Fruit fly (Drosophila melanogaster) Kc167 (cell line): ENCODE results near the gene CG6933.

Source experiments
- Myc ChIP-seq: fragments of >200 bp; optimal IDR thresholded peaks from 2 replicates; lab custom pipeline; 2017; ENCODE audit warnings: missing external identifiers
- Sin3A ChIP-seq: fragments of >200 bp; optimal IDR thresholded peaks from 2 replicates; lab custom pipeline; 2018; ENCODE audit warnings: missing external identifiers
- h ChIP-seq: fragments of >200 bp; optimal IDR thresholded peaks from 3 replicates; lab custom pipeline; 2018; ENCODE audit warnings: missing external identifiers
- insv ChIP-seq: fragments of >200 bp; optimal IDR thresholded peaks from 3 replicates; lab custom pipeline; 2018; ENCODE audit warnings: missing external identifiers
- psq ChIP-seq: fragments of >200 bp; optimal IDR thresholded peaks from 2 replicates; lab custom pipeline; 2017; ENCODE audit warnings: missing external identifiers
- ttk ChIP-seq: sonication (Bioruptor generic); optimal IDR thresholded peaks from 2 replicates; lab custom pipeline; 2017; ENCODE audit warnings: missing external identifiers

Gene CG6933

DNA sequence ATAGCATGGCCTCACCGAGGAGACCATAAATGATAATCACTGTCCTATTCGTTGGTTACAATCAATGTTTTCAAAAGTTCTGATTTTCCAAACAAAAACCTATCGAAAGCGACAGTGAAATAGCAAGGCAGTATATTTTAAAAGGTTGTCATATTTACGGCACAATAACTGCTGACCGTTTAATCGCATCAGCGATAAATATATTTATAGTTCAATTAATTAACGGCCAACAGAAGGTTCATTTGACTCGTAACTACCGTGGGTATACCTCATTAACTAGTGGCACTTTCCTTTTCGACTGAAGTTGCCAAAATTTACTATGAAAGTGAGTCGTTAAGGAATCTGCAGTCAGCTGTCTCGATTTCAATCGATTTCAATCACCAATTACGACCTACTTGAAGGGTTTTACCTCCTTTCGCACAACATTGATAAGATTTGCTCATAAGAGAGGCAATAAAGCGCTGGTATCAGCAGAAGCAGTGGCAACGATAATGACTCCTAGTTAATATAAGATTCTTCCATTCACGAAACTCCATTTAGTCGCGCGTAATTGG lies 3.3 kb upstream of the CG6933 start, which contains the start of gene CG17147:
TSS of gene CG17147 (plus strand) at position 535 of the 554 bp plus-strand sequence.
- no peak for TF ChIP-seq insv
- TF ChIP-seq Myc (lab: Kevin White, UChicago), result no peak
- no peak for TF ChIP-seq Sin3A
- TF ChIP-seq ttk (lab: Kevin White, UChicago), result no peak
- no peak for TF ChIP-seq psq
- TF ChIP-seq h (lab: Kevin White, UChicago), result no peak

DNA sequence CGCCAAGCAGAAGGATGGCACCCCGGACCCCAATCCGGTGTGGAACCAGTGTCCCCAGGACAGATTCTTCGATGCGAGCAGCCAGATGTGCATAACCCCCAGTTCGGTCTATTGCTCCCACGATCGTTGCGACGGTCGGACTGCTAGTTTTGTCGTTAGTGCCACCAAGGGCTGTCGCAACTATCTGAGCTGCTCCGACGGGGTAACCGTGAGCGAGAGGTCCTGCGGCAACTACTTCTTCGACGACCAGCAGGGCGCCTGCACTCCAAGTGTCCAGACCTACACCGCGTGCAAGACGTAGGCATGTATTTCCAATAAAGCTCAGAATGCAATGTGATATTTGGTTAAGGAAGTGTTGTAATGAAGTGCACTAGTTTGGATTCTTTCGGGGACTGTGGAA lies 2.4 kb upstream of the CG6933 start:
- no peak for TF ChIP-seq h (lab: Kevin White, UChicago)
- no peak for TF ChIP-seq insv
- TF ChIP-seq Myc (lab: Kevin White, UChicago), result no peak
- no peak for TF ChIP-seq psq
- no peak for TF ChIP-seq Sin3A
- TF ChIP-seq ttk (lab: Kevin White, UChicago), result no peak

DNA sequence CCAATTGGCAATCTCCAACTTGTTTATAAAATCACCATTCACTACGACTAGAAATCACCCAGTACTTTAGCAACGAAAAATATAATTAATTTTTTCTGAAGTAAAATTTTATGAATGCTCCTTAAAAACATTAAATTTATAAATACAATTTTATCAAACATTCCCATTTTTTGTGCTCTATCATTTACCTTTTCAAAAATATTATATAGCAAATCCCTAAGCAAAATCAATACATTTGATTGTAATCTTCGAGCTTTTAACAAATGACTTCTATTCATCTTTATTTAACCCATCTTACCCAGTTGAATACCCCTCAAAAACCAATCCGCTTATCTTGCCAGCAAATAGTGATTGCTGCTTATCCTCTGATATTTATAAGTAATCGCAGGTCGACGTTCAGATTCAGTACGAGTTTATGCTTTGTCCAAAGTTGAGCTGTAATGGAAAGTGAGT lies 1.2 kb upstream of the CG6933 start, which contains the start of gene CG17145:
TSS of gene CG17145 (plus strand) at position 403 of the 453 bp plus-strand sequence.
- no peak for TF ChIP-seq insv
- TF ChIP-seq psq, result no peak
- TF ChIP-seq h (lab: Kevin White, UChicago), result no peak
- no peak for TF ChIP-seq Sin3A
- TF ChIP-seq ttk (lab: Kevin White, UChicago), result no peak
- no peak for TF ChIP-seq Myc (lab: Kevin White, UChicago)

DNA sequence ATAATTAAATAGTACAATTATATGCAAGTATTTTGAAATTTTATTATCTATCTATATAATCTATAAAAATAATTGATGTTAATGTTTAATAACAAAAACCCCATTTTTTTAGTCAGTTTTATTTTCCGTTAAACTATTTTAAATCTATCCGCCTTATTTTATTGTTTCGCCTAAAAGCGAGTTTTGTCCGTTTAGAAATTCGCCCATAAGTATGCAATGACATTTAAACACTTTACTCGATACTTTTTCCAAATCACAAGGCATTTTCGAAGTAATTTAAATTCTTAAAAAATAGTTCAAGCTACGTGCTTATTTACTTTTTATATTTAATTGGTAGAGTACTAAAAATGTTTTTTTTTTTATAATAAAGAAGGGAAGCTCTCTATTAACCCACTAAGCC lies 698 bp upstream of the CG6933 start:
- no peak for TF ChIP-seq h (lab: Kevin White, UChicago)
- TF ChIP-seq Sin3A, result no peak
- TF ChIP-seq psq, result no peak
- no peak for TF ChIP-seq Myc (lab: Kevin White, UChicago)
- no peak for TF ChIP-seq insv
- no peak for TF ChIP-seq ttk (lab: Kevin White, UChicago)

DNA sequence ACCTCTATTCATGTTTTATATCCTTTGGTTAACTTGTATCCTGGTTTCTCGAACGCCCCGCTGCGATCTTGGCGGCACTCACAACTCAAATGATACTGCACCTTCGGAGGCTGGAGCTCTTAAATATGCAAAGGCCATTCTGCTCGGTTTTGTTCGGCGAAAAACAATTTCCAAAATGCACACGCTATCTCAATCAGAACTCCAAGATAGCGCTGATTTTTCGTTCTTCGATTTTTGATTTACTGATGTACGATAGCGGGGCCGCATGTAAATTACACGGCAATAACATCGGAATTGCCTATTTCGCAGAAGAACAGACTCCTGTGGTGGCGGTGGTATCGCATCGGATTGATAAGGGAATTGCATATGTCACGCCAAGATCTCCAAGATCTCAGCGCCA lies 8.2 kb downstream of the CG6933 start, which contains the start of gene CG7017:
TSS of gene CG7017 (minus strand) at position 101 of the 400 bp plus-strand sequence.
- no peak for TF ChIP-seq Myc (lab: Kevin White, UChicago)
- no peak for TF ChIP-seq insv

DNA sequence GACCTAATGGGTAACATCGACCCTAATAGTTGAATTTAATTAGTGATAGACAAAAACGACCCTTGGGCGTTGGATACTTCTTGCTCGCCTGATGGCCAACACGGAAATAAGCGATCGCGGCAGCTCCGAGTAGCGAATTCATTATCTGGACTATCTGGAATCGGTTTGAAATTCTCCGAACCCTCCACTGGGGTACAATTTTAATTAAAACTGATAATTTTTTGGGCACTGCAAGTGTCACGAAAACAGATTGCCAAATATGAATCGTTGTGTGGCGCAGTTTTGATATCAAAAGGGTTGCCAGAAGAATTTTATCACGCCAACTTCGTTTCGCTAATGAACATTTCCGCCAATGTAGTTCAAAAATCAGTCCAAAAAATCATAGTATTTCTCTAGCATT lies 10.3 kb downstream of the CG6933 start:
- no peak for TF ChIP-seq Myc (lab: Kevin White, UChicago)
- TF ChIP-seq h (lab: Kevin White, UChicago), result no peak
- no peak for TF ChIP-seq psq
- TF ChIP-seq Sin3A, result no peak
- no peak for TF ChIP-seq ttk (lab: Kevin White, UChicago)
- no peak for TF ChIP-seq insv

DNA sequence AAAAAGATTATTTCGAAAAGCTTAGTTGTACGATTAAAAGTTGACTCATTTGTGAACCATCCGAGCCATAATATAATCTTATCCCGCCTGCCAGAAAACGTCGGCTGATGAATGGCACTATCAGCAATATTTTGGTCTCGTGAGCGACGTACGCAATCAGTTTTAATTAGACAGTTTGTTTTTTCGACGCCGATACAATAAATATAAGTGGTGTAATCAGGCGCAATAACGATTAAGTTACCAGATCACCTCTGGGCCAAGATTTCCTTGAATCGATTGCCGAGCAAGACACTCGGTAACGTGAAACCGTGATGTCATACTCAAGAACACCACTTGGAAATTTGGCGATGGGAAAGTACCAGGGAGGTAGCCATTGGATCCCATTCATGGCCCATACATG lies 11.1 kb downstream of the CG6933 start:
- TF ChIP-seq h (lab: Kevin White, UChicago) (no peak), insv (no peak), Myc (lab: Kevin White, UChicago) (no peak), psq (no peak), Sin3A (no peak), ttk (lab: Kevin White, UChicago) (no peak)

DNA sequence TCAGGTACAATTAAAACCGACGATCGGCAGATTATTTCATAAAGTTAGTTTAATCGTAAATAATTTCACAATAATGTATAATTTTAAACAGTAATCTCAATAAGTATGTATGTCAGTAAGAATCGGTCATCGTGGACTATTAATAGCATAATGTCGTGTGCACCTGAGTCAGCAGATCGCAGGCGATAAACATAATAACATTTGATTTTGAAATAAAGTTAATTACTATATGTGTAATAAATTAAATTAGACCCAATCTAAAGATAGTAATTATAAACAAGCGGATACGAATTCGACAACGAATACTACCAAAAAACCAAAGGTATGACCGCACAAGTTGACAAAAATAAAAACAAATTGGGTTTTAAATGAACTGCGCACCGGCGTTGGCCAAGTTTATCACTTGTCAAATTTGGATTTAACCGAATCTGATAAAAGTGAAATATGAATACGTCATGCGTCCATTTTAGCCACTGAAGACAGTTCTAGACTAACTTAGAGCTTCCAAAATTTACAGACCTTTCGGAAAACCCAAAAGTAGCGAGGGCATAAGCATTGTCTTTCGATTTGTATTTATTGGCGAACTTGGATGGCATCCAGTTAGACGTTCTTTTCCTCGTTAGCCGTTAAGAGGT lies 13.2 kb downstream of the CG6933 start, which contains the start of gene CG6996:
TSS of gene CG6996 (plus strand) at position 585 of the 635 bp plus-strand sequence.
- no peak for TF ChIP-seq ttk (lab: Kevin White, UChicago)
- TF ChIP-seq insv, result no peak
- TF ChIP-seq psq, result no peak

DNA sequence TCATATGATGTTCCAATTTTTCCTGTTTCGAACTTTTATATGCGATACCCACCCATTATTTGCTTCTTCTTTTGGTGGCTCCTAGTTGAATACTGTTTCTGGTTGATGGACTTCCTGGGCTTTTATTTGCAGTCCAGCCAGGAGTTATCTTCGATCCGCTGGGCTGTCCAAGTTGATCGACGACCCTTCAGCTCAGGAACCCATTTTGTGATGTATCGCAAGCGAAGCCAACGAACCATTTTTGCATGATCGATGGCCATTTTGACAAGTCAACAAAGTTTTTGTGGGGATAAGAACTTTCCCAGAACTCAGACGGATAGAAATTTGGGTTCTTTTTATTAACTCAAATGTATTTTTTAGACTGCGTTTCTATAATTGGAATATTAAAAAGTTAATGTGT lies 14.3 kb downstream of the CG6933 start, which contains the start of gene CG7290:
TSS of gene CG7290 (minus strand) at position 101 of the 400 bp plus-strand sequence.
- TF ChIP-seq insv, result no peak

DNA sequence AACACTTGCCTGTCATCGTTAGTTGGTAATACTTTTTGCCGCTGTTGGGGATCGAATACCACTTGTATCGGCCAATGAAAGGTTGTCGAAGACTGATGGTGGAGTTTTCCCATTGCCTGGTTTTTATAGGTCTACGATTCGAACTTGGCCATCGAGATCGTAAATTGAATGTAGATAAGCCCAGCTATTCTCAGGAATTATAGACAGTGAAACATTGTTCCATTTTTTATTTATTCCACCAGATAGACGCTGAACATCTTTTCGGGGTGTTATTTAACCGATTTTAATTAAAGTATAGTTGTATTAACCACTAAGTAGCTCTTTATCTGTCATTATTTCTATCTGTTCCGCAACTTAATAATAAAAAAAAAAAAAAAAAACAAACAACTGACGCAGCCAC lies 16.6 kb downstream of the CG6933 start, which contains the start of gene CG7298:
TSS of gene CG7298 (minus strand) at position 101 of the 400 bp plus-strand sequence.
- TF ChIP-seq insv (no peak), ttk (lab: Kevin White, UChicago) (no peak), psq (no peak), Sin3A (no peak), Myc (lab: Kevin White, UChicago) (no peak), h (lab: Kevin White, UChicago) (no peak)

DNA sequence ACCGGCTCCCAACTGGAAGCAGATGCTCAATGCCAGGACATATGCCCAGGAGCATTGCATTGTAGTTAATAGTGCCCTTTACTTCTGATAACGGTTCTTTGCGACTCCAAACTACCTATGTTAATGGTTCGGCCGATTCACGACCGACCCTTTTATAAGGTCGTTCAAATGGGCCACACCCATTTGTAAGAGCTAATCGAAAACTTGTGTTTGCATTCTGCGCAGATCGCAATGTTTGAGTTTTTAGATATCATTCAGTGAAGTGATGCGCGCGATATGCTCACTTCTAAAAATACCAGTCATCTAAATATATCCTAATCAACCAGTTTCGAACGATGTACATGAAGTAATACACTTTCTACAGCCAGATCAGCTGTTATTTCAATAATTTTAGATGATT lies 18.7 kb downstream of the CG6933 start, which contains the start of gene obst-F:
TSS of gene obst-F (minus strand) at position 101 of the 400 bp plus-strand sequence.
- TF ChIP-seq h (lab: Kevin White, UChicago), result no peak
- TF ChIP-seq ttk (lab: Kevin White, UChicago), result no peak
- TF ChIP-seq psq, result no peak
- TF ChIP-seq insv, result no peak
- TF ChIP-seq Myc (lab: Kevin White, UChicago), result no peak
- TF ChIP-seq Sin3A, result no peak

DNA sequence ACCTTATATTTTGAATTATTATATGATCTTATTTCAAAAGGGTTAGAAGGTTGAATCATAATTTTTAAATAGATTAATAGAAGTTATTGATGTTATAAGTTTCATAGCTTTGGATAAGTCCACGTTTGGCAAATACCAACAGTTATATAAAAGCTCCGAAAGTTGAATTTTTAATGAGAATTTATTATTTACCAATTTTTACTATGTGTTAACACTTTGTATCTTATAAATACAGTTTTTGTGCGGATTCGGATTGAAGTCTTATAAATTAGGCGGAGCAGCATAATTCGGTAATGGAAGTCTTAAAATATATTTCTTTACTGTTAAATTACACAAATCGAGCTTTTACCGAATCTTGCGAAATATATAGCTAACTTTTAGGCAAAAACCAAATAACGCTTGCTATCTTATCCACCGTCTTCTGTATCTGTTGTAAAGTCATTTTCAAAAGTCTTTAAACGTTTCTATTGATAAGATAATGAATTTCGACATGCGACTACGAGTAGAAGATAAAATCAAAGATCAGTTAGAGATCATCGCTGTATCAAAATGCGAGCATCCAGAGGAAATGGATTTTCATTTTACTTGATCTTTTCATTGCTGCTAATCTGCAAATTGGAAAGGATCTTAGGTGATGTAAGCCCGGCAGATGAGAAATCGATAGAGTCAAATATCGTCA lies 20.5 kb downstream of the CG6933 start, which contains the start of gene CG42833:
TSS of gene CG42833 (plus strand) at position 525 of the 679 bp plus-strand sequence.
- TF ChIP-seq Sin3A, result no peak
- no peak for TF ChIP-seq h (lab: Kevin White, UChicago)
- TF ChIP-seq ttk (lab: Kevin White, UChicago), result no peak
- no peak for TF ChIP-seq psq
- no peak for TF ChIP-seq Myc (lab: Kevin White, UChicago)
- no peak for TF ChIP-seq insv
